Worm (Caenorhabditis elegans) whole organism, early embryonic: ENCODE results near the gene cdc-42.

ENCODE experiments used
- flt-1 ChIP-seq: fragments of 200-800 bp; sonication (Bioruptor generic); IDR thresholded peaks from 2 replicates; pipeline ENCODE4 v1.3.6; 2022; ENCODE audit warnings: missing genetic modification characterization, missing compliant biosample characterization
- hnd-1 ChIP-seq: sonication (generic microtip); optimal IDR thresholded peaks from 2 replicates; lab custom pipeline; 2016; ENCODE audit warnings: missing genetic modification characterization, missing compliant biosample characterization
- sea-1 ChIP-seq: fragments of 200-800 bp; sonication (Bioruptor generic); conservative IDR thresholded peaks from 2 replicates; pipeline ENCODE4 v1.3.6; 2022; ENCODE audit warnings: missing genetic modification characterization, missing compliant biosample characterization

ce11 chrII:7636941-7637340 lies 20.7 kb downstream of the cdc-42 start:
- TF ChIP-seq flt-1 (GFP tag; lab: Robert Waterston, UW) (no peak), hnd-1 (tag; lab: Kevin White, UChicago) (no peak), sea-1 (GFP tag; lab: Robert Waterston, UW) (no peak)
